Fruit fly (Drosophila melanogaster) whole organism, prepupa: ENCODE measurements around the gene Arp6.

ENCODE experiments used
- CG10669 ChIP-seq: fragments of 200-800 bp; sonication (Bioruptor generic); optimal IDR thresholded peaks from 3 replicates; lab custom pipeline; 2018; ENCODE audit warnings: missing biosample characterization, mild to moderate bottlenecking, missing genetic modification characterization, moderate library complexity
- Gug ChIP-seq: fragments of 200-800 bp; sonication (Bioruptor generic); IDR thresholded peaks from 2 replicates; pipeline ENCODE4 v1.3.6; 2022; ENCODE audit warnings: missing biosample characterization, missing genetic modification characterization
- Hr4 ChIP-seq: fragments of 200-800 bp; sonication (Bioruptor generic); optimal IDR thresholded peaks from 3 replicates; lab custom pipeline; 2016; ENCODE audit warnings: missing biosample characterization, missing genetic modification characterization
- Lpt ChIP-seq: fragments of 200-800 bp; sonication (Bioruptor generic); optimal IDR thresholded peaks from 3 replicates; lab custom pipeline; 2016; ENCODE audit warnings: missing biosample characterization, missing genetic modification characterization
- cyc ChIP-seq: fragments of 200-800 bp; sonication (Bioruptor generic); optimal IDR thresholded peaks from 3 replicates; lab custom pipeline; 2016; ENCODE audit warnings: missing biosample characterization, missing genetic modification characterization
- lz ChIP-seq: fragments of 200-800 bp; sonication (Bioruptor generic); optimal IDR thresholded peaks from 3 replicates; lab custom pipeline; 2016; ENCODE audit warnings: missing biosample characterization, missing genetic modification characterization
- salr ChIP-seq, 2 experiments: fragments of 200-800 bp; sonication (Bioruptor generic); optimal IDR thresholded peaks; 3 replicates each; lab custom pipeline; 2016 to 2018; ENCODE audit warnings: missing biosample characterization in 2 of 2, missing genetic modification characterization in 2 of 2, mild to moderate bottlenecking in 1 of 2

DNA sequence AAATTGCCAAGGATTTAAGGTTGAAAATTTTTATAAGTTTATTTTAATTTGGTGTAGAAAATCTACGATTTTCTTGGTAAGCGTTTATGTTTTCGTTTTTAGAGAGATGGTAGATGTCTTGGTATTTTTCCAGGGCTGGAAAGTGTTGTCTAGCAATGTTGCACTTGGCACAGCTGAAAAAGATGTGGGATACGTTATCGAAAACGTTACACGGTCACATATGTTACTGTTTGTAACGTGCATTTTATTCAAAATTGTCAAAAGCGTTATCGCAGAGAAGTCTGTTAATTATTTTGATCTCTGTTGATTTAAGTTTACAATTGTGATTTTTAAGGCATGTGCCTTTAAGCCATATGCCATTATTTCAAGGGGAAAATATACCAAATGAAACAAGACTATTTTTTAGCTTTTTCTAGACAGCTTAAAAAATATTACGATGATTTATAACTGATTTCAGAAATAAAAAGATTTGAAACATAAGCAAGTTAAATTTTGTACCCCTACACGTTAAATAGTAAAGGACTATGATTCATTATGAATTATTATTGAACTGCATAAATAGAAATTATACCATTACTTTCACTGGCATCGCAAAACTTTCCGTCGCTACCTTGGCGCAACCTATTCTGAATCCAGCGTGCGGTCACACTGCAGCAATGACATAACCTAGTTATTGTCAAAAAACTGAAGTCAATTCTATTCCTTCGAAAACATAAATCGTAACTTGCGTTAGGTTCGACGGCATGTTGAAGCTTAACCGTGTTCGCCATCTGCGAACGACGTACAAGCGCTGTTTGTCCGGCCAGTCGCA, 48.7 kb upstream of the Arp6 start, which contains the start of the genes Paf-AHalpha and mRpS30:
- TF ChIP-seq lz (GFP tag; lab: Kevin White, UChicago): no peak
- no peak for TF ChIP-seq Gug (GFP tag; lab: Robert Waterston, UW)
- no peak for TF ChIP-seq Hr4
- no peak for TF ChIP-seq cyc (GFP tag; lab: Kevin White, UChicago)
- no peak for TF ChIP-seq Lpt (GFP tag; lab: Kevin White, UChicago)
- no peak for TF ChIP-seq salr (GFP tag; optimal IDR thresholded peaks at IDR 0.05; lab: Kevin White, UChicago)
- no peak for TF ChIP-seq CG10669 (GFP tag; lab: Kevin White, UChicago)
